Worm (Caenorhabditis elegans) whole organism, L4/young adult: ENCODE data around the gene dpy-27.

ENCODE experiments used
- W03F9.2 ChIP-seq: fragments of 150-350 bp; optimal IDR thresholded peaks from 2 replicates; lab custom pipeline; 2014; ENCODE audit warnings: missing biosample characterization, missing genetic modification characterization
- dao-5 ChIP-seq: sonication (generic microtip); optimal IDR thresholded peaks from 2 replicates; lab custom pipeline; 2016; ENCODE audit warnings: missing genotype, missing genetic modification characterization, moderate library complexity, missing compliant biosample characterization
- him-1 ChIP-seq: sonication (generic microtip); optimal IDR thresholded peaks from 2 replicates; lab custom pipeline; 2016; ENCODE audit warnings: missing genotype, missing genetic modification reagents, missing genetic modification characterization, missing compliant biosample characterization

dpy-27 gene

DNA sequence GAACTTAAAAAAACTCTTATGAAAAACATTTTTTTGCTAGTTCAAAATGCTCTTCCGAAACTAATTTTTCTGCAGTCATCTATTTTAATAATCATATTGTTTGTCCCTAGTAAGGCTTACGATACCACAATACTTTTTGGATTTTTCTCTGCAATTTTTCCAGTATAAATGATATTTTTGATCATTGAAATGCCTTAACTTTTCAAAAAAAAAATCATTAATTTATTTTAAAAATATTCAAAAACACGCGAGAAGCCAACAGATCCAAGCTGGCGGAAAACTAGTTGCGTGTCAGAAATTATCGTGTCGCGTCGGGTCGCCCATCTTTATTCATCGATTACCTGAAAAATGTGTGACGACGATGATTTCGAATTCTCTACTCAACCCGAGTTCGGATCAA, 51.3 kb downstream of the dpy-27 start, which contains the start of gene gmeb-3:
Gene gmeb-3 (plus strand): TSS at position 301 of the 400 bp plus-strand sequence.
- TF ChIP-seq him-1 (tag; lab: Kevin White, UChicago) (no peak), W03F9.2 (tag; lab: Kevin White, UChicago) (no peak), dao-5 (tag; lab: Kevin White, UChicago) (no peak)

DNA sequence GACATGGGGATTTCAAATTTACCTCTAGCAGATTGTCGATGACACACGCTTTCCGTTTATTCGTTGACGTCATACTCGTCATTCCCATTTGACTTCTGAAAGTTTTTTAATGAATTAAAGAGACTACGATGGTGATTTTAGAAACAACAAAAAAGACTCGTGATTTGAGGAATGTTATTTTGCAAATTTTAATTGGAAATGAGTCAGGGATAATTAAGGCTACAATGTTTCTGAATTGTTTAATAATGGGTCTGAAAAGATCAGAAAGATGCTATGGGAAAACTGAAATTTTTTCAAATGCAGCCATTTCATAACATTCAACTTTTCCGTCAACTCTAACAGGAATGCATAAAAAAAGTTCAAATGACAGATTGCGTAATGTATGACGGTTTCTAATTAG, 54.0 kb downstream of the dpy-27 start, which contains the start of gene C44F1.1:
Gene C44F1.1 (minus strand): TSS at position 101 of the 400 bp plus-strand sequence.
- TF ChIP-seq him-1 (tag; lab: Kevin White, UChicago), result no peak
- TF ChIP-seq dao-5 (tag; lab: Kevin White, UChicago), result no peak
- no peak for TF ChIP-seq W03F9.2 (tag; lab: Kevin White, UChicago)

ce11 chrIII:3764584-3764983, 54.9 kb downstream of the dpy-27 start:
- no peak for TF ChIP-seq him-1 (tag; lab: Kevin White, UChicago)
- no peak for TF ChIP-seq dao-5 (tag; lab: Kevin White, UChicago)
- no peak for TF ChIP-seq W03F9.2 (tag; lab: Kevin White, UChicago)

DNA sequence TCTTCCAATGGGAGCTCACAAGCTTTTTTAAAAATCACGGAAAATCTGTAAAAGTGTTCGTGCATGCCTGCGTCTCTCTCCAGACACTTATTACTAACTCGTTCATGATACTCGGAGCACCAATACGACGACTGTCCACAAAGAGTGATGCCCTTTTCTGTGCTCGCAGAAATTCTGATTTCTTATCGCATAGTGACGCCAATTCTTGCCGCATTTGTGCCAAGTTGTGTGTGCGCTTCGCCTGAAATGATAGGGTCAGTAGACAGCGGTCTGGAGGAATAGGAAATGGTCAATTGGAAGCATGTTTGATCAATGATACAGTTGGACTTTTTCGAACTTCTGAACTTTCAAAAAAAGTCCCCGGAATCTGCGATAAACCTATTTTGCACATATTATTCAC, 55.4 kb downstream of the dpy-27 start:
- TF ChIP-seq him-1 (tag; lab: Kevin White, UChicago) (no peak), dao-5 (tag; lab: Kevin White, UChicago) (no peak), W03F9.2 (tag; lab: Kevin White, UChicago) (no peak)
